Fruit fly (Drosophila melanogaster) whole organism, embryonic: ENCODE results near the gene gpp.

Experiments
- CG11398 ChIP-seq: fragments of 200-800 bp; sonication (Bioruptor generic); optimal IDR thresholded peaks from 2 replicates; lab custom pipeline; 2016; ENCODE audit warnings: missing biosample characterization, missing genetic modification characterization
- CG11504 ChIP-seq: fragments of 200-800 bp; sonication (Bioruptor generic); optimal IDR thresholded peaks from 3 replicates; lab custom pipeline; 2019; ENCODE audit warnings: missing biosample characterization, mild to moderate bottlenecking, missing genetic modification characterization, moderate library complexity
- CG12659 ChIP-seq: fragments of 200-800 bp; sonication (Bioruptor generic); optimal IDR thresholded peaks from 3 replicates; lab custom pipeline; 2017; ENCODE audit warnings: mild to moderate bottlenecking, missing biosample characterization, missing genetic modification reagents, missing genetic modification characterization
- CG18619 ChIP-seq: fragments of 200-800 bp; sonication (Bioruptor generic); optimal IDR thresholded peaks from 3 replicates; lab custom pipeline; 2017; ENCODE audit warnings: missing biosample characterization, mild to moderate bottlenecking, missing genetic modification characterization
- CG2712 ChIP-seq: fragments of 200-800 bp; optimal IDR thresholded peaks from 3 replicates; lab custom pipeline; 2019; ENCODE audit warnings: missing biosample characterization, mild to moderate bottlenecking, missing genetic modification characterization, moderate library complexity
- CG2889 ChIP-seq: fragments of 200-800 bp; sonication (Bioruptor generic); IDR thresholded peaks from 3 replicates; pipeline ENCODE4 v1.3.6; 2022; ENCODE audit warnings: missing biosample characterization, missing genetic modification characterization
- CG30431 ChIP-seq: fragments of 200-800 bp; sonication (Bioruptor generic); optimal IDR thresholded peaks from 2 replicates; lab custom pipeline; 2017; ENCODE audit warnings: missing biosample characterization, missing genetic modification characterization
- CG3838 ChIP-seq: fragments of 200-800 bp; sonication (Bioruptor generic); optimal IDR thresholded peaks from 3 replicates; lab custom pipeline; 2016; ENCODE audit warnings: missing biosample characterization, missing genetic modification characterization
- CG3847 ChIP-seq: fragments of 200-800 bp; sonication (Bioruptor generic); IDR thresholded peaks from 2 replicates; pipeline ENCODE4 v1.3.6; 2022; ENCODE audit warnings: missing biosample characterization, missing genetic modification characterization
- CG4282 ChIP-seq: fragments of 200-800 bp; sonication (Bioruptor generic); optimal IDR thresholded peaks from 2 replicates; lab custom pipeline; 2016; ENCODE audit warnings: missing biosample characterization, missing genetic modification characterization
- CG7556 ChIP-seq: fragments of 200-800 bp; sonication (Bioruptor generic); optimal IDR thresholded peaks from 2 replicates; lab custom pipeline; 2017; ENCODE audit warnings: missing biosample characterization, mild to moderate bottlenecking, missing genetic modification characterization
- CG7928 ChIP-seq: fragments of 200-800 bp; sonication (Bioruptor generic); optimal IDR thresholded peaks from 2 replicates; lab custom pipeline; 2017; ENCODE audit warnings: missing biosample characterization, mild to moderate bottlenecking, missing genetic modification characterization
- CG7963 ChIP-seq: fragments of 200-800 bp; sonication (Bioruptor generic); IDR thresholded peaks from 3 replicates; pipeline ENCODE4 v1.3.6; 2022; ENCODE audit warnings: missing biosample characterization, missing genetic modification characterization; ENCODE audit not compliant: partially characterized antibody
- CG8089 ChIP-seq: fragments of 200-800 bp; sonication (Bioruptor generic); optimal IDR thresholded peaks from 3 replicates; lab custom pipeline; 2016; ENCODE audit warnings: missing biosample characterization, missing genetic modification characterization
- CG8944 ChIP-seq: fragments of 200-800 bp; sonication (Bioruptor generic); optimal IDR thresholded peaks from 3 replicates; lab custom pipeline; 2016; ENCODE audit warnings: missing biosample characterization, missing genetic modification characterization
- HLH3B ChIP-seq: fragments of 200-800 bp; sonication (Bioruptor generic); IDR thresholded peaks from 2 replicates; pipeline ENCODE4 v1.3.6; 2022; ENCODE audit warnings: missing biosample characterization, missing genetic modification characterization
- HLH54F ChIP-seq: fragments of 200-800 bp; sonication (Bioruptor generic); optimal IDR thresholded peaks from 3 replicates; lab custom pipeline; 2016; ENCODE audit warnings: missing biosample characterization, missing genetic modification characterization
- Hey ChIP-seq: fragments of 200-800 bp; sonication (Bioruptor generic); optimal IDR thresholded peaks from 3 replicates; lab custom pipeline; 2018; ENCODE audit warnings: missing biosample characterization, mild to moderate bottlenecking, missing genetic modification characterization
- HmgD ChIP-seq: fragments of 200-800 bp; sonication (Bioruptor generic); optimal IDR thresholded peaks from 3 replicates; lab custom pipeline; 2016; ENCODE audit warnings: missing biosample characterization, missing genetic modification characterization
- HmgZ ChIP-seq: fragments of 200-800 bp; sonication (Bioruptor generic); optimal IDR thresholded peaks from 2 replicates; lab custom pipeline; 2018; ENCODE audit warnings: missing biosample characterization, mild to moderate bottlenecking, missing genetic modification characterization
- Hr3 ChIP-seq: fragments of 200-800 bp; sonication (Bioruptor generic); optimal IDR thresholded peaks from 3 replicates; lab custom pipeline; 2016; ENCODE audit warnings: missing biosample characterization, missing genetic modification characterization
- Side ChIP-seq: fragments of 200-800 bp; sonication (Bioruptor generic); optimal IDR thresholded peaks from 2 replicates; lab custom pipeline; 2016; ENCODE audit warnings: missing biosample characterization, missing genetic modification characterization
- Sry-β ChIP-seq: fragments of 200-800 bp; sonication (Bioruptor generic); optimal IDR thresholded peaks from 2 replicates; lab custom pipeline; 2018; ENCODE audit warnings: missing biosample characterization, mild to moderate bottlenecking, missing genetic modification characterization, moderate library complexity
- Sry-δ ChIP-seq: fragments of 200-800 bp; sonication (Bioruptor generic); optimal IDR thresholded peaks from 2 replicates; lab custom pipeline; 2016; ENCODE audit warnings: missing biosample characterization, missing genetic modification characterization
- Trl ChIP-seq, 3 experiments: fragments of >200 bp in 2 of 3; fragments of 200-800 bp in 1 of 3; sonication (Bioruptor generic) in 1 of 3; optimal IDR thresholded peaks; 2 replicates in 1 of 3; 3 replicates in 2 of 3; lab custom pipeline; 2016 to 2017; ENCODE audit warnings: missing biosample characterization in 1 of 3, missing genetic modification characterization in 1 of 3
- YL-1 ChIP-seq: fragments of 200-800 bp; sonication (Bioruptor generic); optimal IDR thresholded peaks from 3 replicates; lab custom pipeline; 2017; ENCODE audit warnings: missing biosample characterization, mild to moderate bottlenecking, missing genetic modification characterization
- ab ChIP-seq: fragments of 200-800 bp; sonication (Bioruptor generic); optimal IDR thresholded peaks from 2 replicates; lab custom pipeline; 2016; ENCODE audit warnings: missing biosample characterization, missing genetic modification characterization
- ash1 ChIP-seq: fragments of 200-800 bp; sonication (Bioruptor generic); optimal IDR thresholded peaks from 2 replicates; lab custom pipeline; 2018; ENCODE audit warnings: missing biosample characterization, mild to moderate bottlenecking, missing genetic modification characterization
- chif ChIP-seq, 2 experiments: fragments of 200-800 bp; sonication (Bioruptor generic); optimal IDR thresholded peaks; 3 replicates each; lab custom pipeline; 2016; ENCODE audit warnings: missing biosample characterization in 2 of 2, missing genetic modification characterization in 2 of 2
- croc ChIP-seq: fragments of 200-800 bp; sonication (Bioruptor generic); conservative IDR thresholded peaks from 3 replicates; pipeline ENCODE4 v1.3.6; 2022; ENCODE audit warnings: missing biosample characterization, missing genetic modification characterization
- dati ChIP-seq: fragments of 200-800 bp; sonication (Bioruptor generic); IDR thresholded peaks from 2 replicates; pipeline ENCODE4 v1.3.6; 2022; ENCODE audit warnings: missing biosample characterization, missing genetic modification characterization
- dmrt11E ChIP-seq: fragments of 200-800 bp; sonication (Bioruptor generic); optimal IDR thresholded peaks from 3 replicates; lab custom pipeline; 2018; ENCODE audit warnings: missing biosample characterization, mild to moderate bottlenecking, missing genetic modification characterization, moderate library complexity
- en ChIP-seq: fragments of 200-800 bp; sonication (Bioruptor generic); optimal IDR thresholded peaks from 2 replicates; lab custom pipeline; 2016; ENCODE audit warnings: missing biosample characterization, missing genetic modification characterization
- luna ChIP-seq: fragments of 200-800 bp; sonication (Bioruptor generic); optimal IDR thresholded peaks from 2 replicates; lab custom pipeline; 2016; ENCODE audit warnings: missing biosample characterization, missing genetic modification characterization
- nerfin-1 ChIP-seq: fragments of 200-800 bp; sonication (Bioruptor generic); optimal IDR thresholded peaks from 3 replicates; lab custom pipeline; 2019; ENCODE audit warnings: missing biosample characterization, mild to moderate bottlenecking, missing genetic modification characterization, moderate library complexity
- nom ChIP-seq: fragments of 200-800 bp; sonication (Bioruptor generic); optimal IDR thresholded peaks from 2 replicates; lab custom pipeline; 2017; ENCODE audit warnings: missing biosample characterization, missing genetic modification characterization, mild to moderate bottlenecking, moderate library complexity, missing genetic modification reagents
- onecut ChIP-seq: fragments of 200-800 bp; sonication (Bioruptor generic); IDR thresholded peaks from 2 replicates; pipeline ENCODE4 v1.3.6; 2022; ENCODE audit warnings: missing biosample characterization, missing genetic modification characterization
- org-1 ChIP-seq: fragments of 200-800 bp; sonication (Bioruptor generic); optimal IDR thresholded peaks from 2 replicates; lab custom pipeline; 2017; ENCODE audit warnings: missing biosample characterization, missing genetic modification characterization
- prd ChIP-seq, 3 experiments: fragments of >200 bp in 2 of 3; fragments of 200-800 bp in 1 of 3; sonication (Bioruptor generic) in 1 of 3; optimal IDR thresholded peaks in 2 of 3; IDR thresholded peaks in 1 of 3; 2 replicates in 2 of 3; 3 replicates in 1 of 3; pipeline versions ENCODE4 v1.3.6 to Lab custom; 2017 to 2022; ENCODE audit warnings: missing biosample characterization in 1 of 3, missing genetic modification characterization in 1 of 3
- pum ChIP-seq: fragments of 200-800 bp; sonication (Bioruptor generic); optimal IDR thresholded peaks from 2 replicates; lab custom pipeline; 2016; ENCODE audit warnings: missing biosample characterization, missing genetic modification characterization
- row ChIP-seq: fragments of 200-800 bp; sonication (Bioruptor generic); IDR thresholded peaks from 3 replicates; pipeline ENCODE4 v1.3.6; 2022; ENCODE audit warnings: missing biosample characterization, missing genetic modification characterization
- sisA ChIP-seq: fragments of 200-800 bp; sonication (Bioruptor generic); IDR thresholded peaks from 2 replicates; pipeline ENCODE4 v1.3.6; 2022; ENCODE audit warnings: missing biosample characterization, missing genetic modification characterization
- sug ChIP-seq: fragments of 200-800 bp; optimal IDR thresholded peaks from 2 replicates; lab custom pipeline; 2019; ENCODE audit warnings: missing biosample characterization, mild to moderate bottlenecking, missing genetic modification characterization, moderate library complexity
- tgo ChIP-seq: fragments of 200-800 bp; sonication (Bioruptor generic); IDR thresholded peaks from 3 replicates; pipeline ENCODE4 v1.3.6; 2022; ENCODE audit warnings: missing biosample characterization, missing genetic modification characterization
- toy ChIP-seq: fragments of 200-800 bp; sonication (Bioruptor generic); IDR thresholded peaks from 2 replicates; pipeline ENCODE4 v1.3.6; 2022; ENCODE audit warnings: missing biosample characterization, missing genetic modification characterization
- trh ChIP-seq: fragments of 200-800 bp; sonication (Bioruptor generic); optimal IDR thresholded peaks from 2 replicates; lab custom pipeline; 2016; ENCODE audit warnings: missing biosample characterization, missing genetic modification characterization
- usp ChIP-seq: fragments of >200 bp; optimal IDR thresholded peaks from 2 replicates; lab custom pipeline; 2017; ENCODE audit warnings: missing biosample characterization, missing genetic modification characterization
- vnd ChIP-seq: fragments of 200-800 bp; sonication (Bioruptor generic); IDR thresholded peaks from 3 replicates; pipeline ENCODE4 v1.3.6; 2022; ENCODE audit warnings: missing biosample characterization, missing genetic modification characterization; ENCODE audit not compliant: partially characterized antibody
- wor ChIP-seq: fragments of 200-800 bp; sonication (Bioruptor generic); IDR thresholded peaks from 2 replicates; pipeline ENCODE4 v1.3.6; 2022; ENCODE audit warnings: missing biosample characterization, missing genetic modification characterization

gpp gene

DNA sequence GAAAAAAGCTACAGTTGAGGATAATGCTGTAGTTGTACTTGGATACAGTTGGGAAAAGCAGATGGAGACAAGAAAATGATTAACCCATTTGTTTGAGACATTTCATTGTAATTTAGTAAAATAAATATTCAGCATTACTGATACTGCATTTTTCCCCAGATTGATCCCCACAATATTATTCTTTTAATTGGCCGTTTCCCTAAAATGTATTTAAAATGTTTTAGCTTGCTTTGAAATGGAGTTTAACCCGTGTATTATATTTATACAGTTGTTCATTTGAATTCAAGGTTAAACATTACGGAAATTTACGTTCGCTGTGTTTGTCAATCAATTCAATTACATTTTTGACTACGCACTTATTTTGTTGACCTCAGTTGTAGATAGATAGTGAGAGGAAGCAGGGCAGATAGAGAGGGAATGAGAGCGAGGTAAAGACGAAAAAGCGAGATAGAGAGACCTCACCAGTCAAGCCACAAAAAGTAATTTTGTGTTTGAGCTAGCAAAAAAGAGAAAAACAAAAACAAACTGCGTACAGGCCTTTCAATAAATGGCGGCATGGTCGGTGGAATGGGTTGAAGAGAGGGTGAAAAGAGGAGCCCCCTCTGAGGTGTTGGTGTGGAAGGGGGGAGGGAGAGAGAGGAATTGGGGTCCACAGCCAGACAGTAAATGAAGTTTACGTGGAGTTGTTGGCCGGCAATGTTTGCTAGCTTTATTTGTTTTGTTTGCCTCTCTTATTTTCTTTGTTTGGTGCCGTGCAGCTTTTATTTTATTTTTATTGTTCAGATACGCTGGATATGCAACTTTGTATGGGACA lies 4.0 kb downstream of the gpp start (continued):
- TF ChIP-seq CG12659 (GFP tag; lab: Kevin White, UChicago) (peak; percentile 94), HmgZ (tag; lab: Kevin White, UChicago) (peak; percentile 85), CG8944 (GFP tag; lab: Kevin White, UChicago) (peak; percentile 49), CG2889 (GFP tag; lab: Robert Waterston, UW) (0 out of 3 replicates have a peak, but pooled peaks have one; percentile 49), CG4282 (GFP tag; lab: Kevin White, UChicago) (no peak), dmrt11E (peak; percentile 74), Sry-β (GFP tag; lab: Kevin White, UChicago) (peak; percentile 51), CG3838 (GFP tag; lab: Kevin White, UChicago) (peak; percentile 75), CG7928 (GFP tag; lab: Kevin White, UChicago) (peak; percentile 68), croc (peak; percentile 64), en (peak; percentile 65), vnd (GFP tag; lab: Robert Waterston, UW) (no peak), CG11398 (GFP tag; lab: Kevin White, UChicago) (peak; percentile 78), CG18619 (GFP tag; lab: Kevin White, UChicago) (peak; percentile 91), nerfin-1 (tag; lab: Kevin White, UChicago) (peak; percentile 87), sisA (GFP tag; lab: Robert Waterston, UW) (peak; percentile 73), HLH54F (peak; percentile 81), YL-1 (GFP tag; lab: Kevin White, UChicago) (peak; percentile 56), CG7556 (GFP tag; lab: Kevin White, UChicago) (peak; percentile 95), wor (GFP tag; lab: Robert Waterston, UW) (peak; percentile 71), nom (GFP tag; lab: Kevin White, UChicago) (peak; percentile 92), HLH3B (peak; percentile 60), dati (GFP tag; lab: Robert Waterston, UW) (no peak), CG30431 (GFP tag; lab: Kevin White, UChicago) (peak; percentile 81), Sry-δ (peak; percentile 30), luna (GFP tag; lab: Kevin White, UChicago) (no peak), CG3847 (GFP tag; lab: Robert Waterston, UW) (peak; percentile 57), trh (GFP tag; lab: Kevin White, UChicago) (peak; percentile 53), chif (GFP tag; optimal IDR thresholded peaks at IDR 0.05; lab: Kevin White, UChicago) (peak; percentile 78 to 83), row (GFP tag; lab: Robert Waterston, UW) (peak; percentile 87), Hr3 (GFP tag; lab: Kevin White, UChicago) (peak; percentile 86), sug (tag; lab: Kevin White, UChicago) (peak; percentile 83), CG11504 (tag; lab: Kevin White, UChicago) (peak; percentile 94), CG2712 (tag; lab: Kevin White, UChicago) (peak; percentile 90), CG7963 (GFP tag; lab: Robert Waterston, UW) (no peak), usp (GFP tag; lab: Kevin White, UChicago) (no peak), Side (GFP tag; lab: Kevin White, UChicago) (peak; percentile 74), Hey (tag; lab: Kevin White, UChicago) (peak; percentile 27), HmgD (GFP tag; lab: Kevin White, UChicago) (no peak), ab (GFP tag; lab: Kevin White, UChicago) (no peak), Trl (optimal IDR thresholded peaks at IDR 0.05; lab: Kevin White, UChicago) (peak; percentile 69 to 87), Trl (GFP tag; optimal IDR thresholded peaks at IDR 0.05; lab: Kevin White, UChicago) (peak; percentile 44), tgo (peak; percentile 75), toy (GFP tag; lab: Robert Waterston, UW) (no peak), org-1 (GFP tag; lab: Kevin White, UChicago) (peak; percentile 90), pum (GFP tag; lab: Kevin White, UChicago) (peak; percentile 81), prd (optimal IDR thresholded peaks at IDR 0.05; lab: Kevin White, UChicago) (no peak), prd (GFP tag; IDR thresholded peaks at IDR 0.05; lab: Robert Waterston, UW) (peak; percentile 81), ash1 (GFP tag; lab: Kevin White, UChicago) (no peak), onecut (peak; percentile 52), CG8089 (GFP tag; lab: Kevin White, UChicago) (peak; percentile 40)
